Worm (Caenorhabditis elegans): ENCODE data around the gene mif-2.
A peak's percentile ranks its signal among the peaks of the same experiment; 100 is the strongest.

mif-2 gene

DNA sequence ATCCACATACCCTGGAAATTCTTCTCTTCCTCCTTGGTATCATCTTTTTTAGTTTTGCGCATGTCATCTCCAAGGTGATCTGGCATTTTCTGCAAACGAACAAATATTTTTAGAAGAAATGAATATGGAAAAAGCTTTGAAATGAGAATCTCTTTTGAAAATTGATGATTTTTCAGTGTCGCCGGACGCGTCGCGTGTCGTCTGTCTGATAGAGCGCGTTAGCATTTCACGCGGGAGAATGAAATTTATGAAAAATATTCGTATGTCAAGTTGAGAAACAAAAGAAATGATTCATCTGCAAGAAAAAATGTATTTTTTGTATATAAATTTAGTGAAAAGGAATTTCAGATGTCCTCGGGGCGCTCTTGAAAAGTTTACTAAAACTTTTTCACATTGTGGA, 4.0 kb upstream of the mif-2 start, which contains the start of gene rpt-1 (continued):
- TF ChIP-seq lin-35 (GFP tag; optimal IDR thresholded peaks at IDR 0.05) (peak; percentile 91 to 97), pag-3 (tag; optimal IDR thresholded peaks at IDR 0.05; ENCODE audit: borderline replicate concordance, insufficient read depth) (no peak), unc-30 (tag; optimal IDR thresholded peaks at IDR 0.05) (no peak), ama-1 (optimal IDR thresholded peaks at IDR 0.05) (no peak), lin-13 (GFP tag; optimal IDR thresholded peaks at IDR 0.05) (peak; percentile 42), C16A3.4 (tag; optimal IDR thresholded peaks at IDR 0.05) (peak; percentile 73), nhr-20 (tag; optimal IDR thresholded peaks at IDR 0.05) (peak; percentile 69), hlh-17 (GFP tag; optimal IDR thresholded peaks at IDR 0.05; ENCODE audit: borderline replicate concordance) (no peak), rnt-1 (tag; optimal IDR thresholded peaks at IDR 0.05) (peak; percentile 56), nhr-19 (GFP tag; conservative IDR thresholded peaks at IDR 0.05) (peak; percentile 49), nhr-71 (tag; optimal IDR thresholded peaks at IDR 0.05) (peak; percentile 69), nhr-76 (tag; optimal IDR thresholded peaks at IDR 0.05) (no peak), skn-1 (tag; optimal IDR thresholded peaks at IDR 0.05) (peak; percentile 99), lir-3 (tag; optimal IDR thresholded peaks at IDR 0.05; ENCODE audit: poor library complexity) (no peak), aha-1 (tag; optimal IDR thresholded peaks at IDR 0.05) (no peak), fos-1 (tag; optimal IDR thresholded peaks at IDR 0.05) (peak; percentile 47), blmp-1 (tag; optimal IDR thresholded peaks at IDR 0.05) (peak; percentile 84), sox-4 (tag; optimal IDR thresholded peaks at IDR 0.05) (no peak), ztf-4 (tag; optimal IDR thresholded peaks at IDR 0.05) (no peak), swsn-7 (tag; optimal IDR thresholded peaks at IDR 0.05) (peak; percentile 51), lin-39 (tag; optimal IDR thresholded peaks at IDR 0.05) (no peak), nhr-28 (tag; optimal IDR thresholded peaks at IDR 0.05) (no peak), xbp-1 (tag; optimal IDR thresholded peaks at IDR 0.05) (peak; percentile 55), Y116A8C.19 (tag; optimal IDR thresholded peaks at IDR 0.05; ENCODE audit: borderline replicate concordance) (no peak), mef-2 (tag; optimal IDR thresholded peaks at IDR 0.05) (no peak), sup-37 (GFP tag; optimal IDR thresholded peaks at IDR 0.05) (no peak), nhr-90 (tag; optimal IDR thresholded peaks at IDR 0.05; ENCODE audit: poor library complexity) (peak; percentile 6), mdl-1 (tag; optimal IDR thresholded peaks at IDR 0.05) (peak in 1 of 2 experiments; percentile 68), fkh-8 (tag; optimal IDR thresholded peaks at IDR 0.05) (peak; percentile 44), mab-9 (GFP tag; IDR thresholded peaks at IDR 0.05) (no peak), elt-3 (tag; optimal IDR thresholded peaks at IDR 0.05) (peak in 1 of 6 experiments; percentile 60), fkh-4 (tag; optimal IDR thresholded peaks at IDR 0.05; ENCODE audit: borderline replicate concordance) (no peak), vab-15 (tag; optimal IDR thresholded peaks at IDR 0.05) (no peak), ceh-90 (tag; optimal IDR thresholded peaks at IDR 0.05) (no peak), dsc-1 (tag; optimal IDR thresholded peaks at IDR 0.05) (peak; percentile 32), efl-3 (GFP tag; optimal IDR thresholded peaks at IDR 0.05) (no peak), isw-1 (GFP tag; IDR thresholded peaks at IDR 0.05) (peak; percentile 52), grh-1 (GFP tag; IDR thresholded peaks at IDR 0.05) (no peak), egl-27 (tag; optimal IDR thresholded peaks at IDR 0.05) (no peak), aly-2 (tag; optimal IDR thresholded peaks at IDR 0.05) (peak; percentile 21), lsy-2 (tag; optimal IDR thresholded peaks at IDR 0.05) (peak; percentile 66 to 88), tbx-2 (tag; optimal IDR thresholded peaks at IDR 0.05) (peak; percentile 60), unc-62 (GFP tag; optimal IDR thresholded peaks at IDR 0.05) (no peak), egl-13 (tag; optimal IDR thresholded peaks at IDR 0.05) (no peak), unc-130 (tag; optimal IDR thresholded peaks at IDR 0.05) (peak; percentile 79), nhr-12 (tag; optimal IDR thresholded peaks at IDR 0.05) (no peak), sptf-1 (tag; optimal IDR thresholded peaks at IDR 0.05) (no peak), irx-1 (tag; optimal IDR thresholded peaks at IDR 0.05) (no peak), nhr-77 (tag; optimal IDR thresholded peaks at IDR 0.05) (peak; percentile 34), pax-3 (tag; optimal IDR thresholded peaks at IDR 0.05) (no peak), nhr-84 (tag; optimal IDR thresholded peaks at IDR 0.05) (no peak), efl-1 (optimal IDR thresholded peaks at IDR 0.05) (peak; percentile 92 to 98), efl-1 (GFP tag; optimal IDR thresholded peaks at IDR 0.05 in 1 of 2) (peak; percentile 91 to 99), ceh-88 (GFP tag; IDR thresholded peaks at IDR 0.05) (no peak)
